Worm (Caenorhabditis elegans) whole organism, L3 larva: ENCODE results near the gene ZK355.8.

Experiments used
- R02D3.7 ChIP-seq: fragments of 150-350 bp; optimal IDR thresholded peaks from 2 replicates; lab custom pipeline; 2014; ENCODE audit warnings: missing biosample characterization, missing genetic modification characterization
- ZK546.5 ChIP-seq: sonication (generic microtip); optimal IDR thresholded peaks from 2 replicates; lab custom pipeline; 2017; ENCODE audit warnings: missing biosample characterization, missing genetic modification characterization
- aly-2 ChIP-seq: fragments of 150-350 bp; optimal IDR thresholded peaks from 2 replicates; lab custom pipeline; 2014; ENCODE audit warnings: missing biosample characterization, missing genetic modification characterization
- fkh-10 ChIP-seq: sonication (generic microtip); optimal IDR thresholded peaks from 2 replicates; lab custom pipeline; 2017; ENCODE audit warnings: missing biosample characterization, missing genetic modification reagents, missing genetic modification characterization
- fos-1 ChIP-seq: fragments of 150-350 bp; optimal IDR thresholded peaks from 2 replicates; lab custom pipeline; 2014; ENCODE audit warnings: missing biosample characterization, missing genetic modification characterization
- nhr-12 ChIP-seq: fragments of 150-350 bp; optimal IDR thresholded peaks from 2 replicates; lab custom pipeline; 2014; ENCODE audit warnings: missing biosample characterization, missing genetic modification characterization
- nhr-28 ChIP-seq: fragments of 150-350 bp; optimal IDR thresholded peaks from 2 replicates; lab custom pipeline; 2014; ENCODE audit warnings: missing biosample characterization, missing genetic modification characterization
- zag-1 ChIP-seq: fragments of 150-350 bp; optimal IDR thresholded peaks from 2 replicates; lab custom pipeline; 2014; ENCODE audit warnings: missing biosample characterization, missing genetic modification characterization

- TF ChIP-seq nhr-12 (tag; lab: Kevin White, UChicago) (no peak), R02D3.7 (tag; lab: Kevin White, UChicago) (no peak), zag-1 (no peak), fos-1 (tag; lab: Kevin White, UChicago) (no peak), aly-2 (tag; lab: Kevin White, UChicago) (no peak), ZK546.5 (no peak), fkh-10 (no peak), nhr-28 (tag; lab: Kevin White, UChicago) (no peak)
Measured at ce11 chrII:2925032-2925431, 2.6 kb upstream of the ZK355.8 start.
